Worm (Caenorhabditis elegans) whole organism, young adult: ENCODE results near the gene str-240.

Experiments used
- B0019.2 ChIP-seq: fragments of 200-800 bp; sonication (Bioruptor generic); conservative IDR thresholded peaks from 2 replicates; pipeline ENCODE4 v1.3.6; 2022; ENCODE audit warnings: missing genetic modification reagents, missing genetic modification characterization, missing compliant biosample characterization
- C06A6.2 ChIP-seq: fragments of 200-800 bp; sonication (Bioruptor generic); conservative IDR thresholded peaks from 2 replicates; pipeline ENCODE4 v1.3.6; 2022; ENCODE audit warnings: missing genetic modification characterization, missing compliant biosample characterization
- C17E4.6 ChIP-seq: fragments of 200-800 bp; sonication (Bioruptor generic); IDR thresholded peaks from 2 replicates; pipeline ENCODE4 v1.3.6; 2022; ENCODE audit warnings: missing genetic modification reagents, missing genetic modification characterization, missing compliant biosample characterization
- F52B5.7 ChIP-seq: sonication (generic microtip); optimal IDR thresholded peaks from 2 replicates; lab custom pipeline; 2016; ENCODE audit warnings: mild to moderate bottlenecking, missing genetic modification characterization, missing compliant biosample characterization
- F55B11.4 ChIP-seq: sonication (generic microtip); optimal IDR thresholded peaks from 2 replicates; lab custom pipeline; 2016; ENCODE audit warnings: missing compliant biosample characterization, missing genetic modification characterization, borderline replicate concordance; ENCODE audit not compliant: insufficient read depth
- F57A8.1 ChIP-seq: fragments of 200-800 bp; sonication (Bioruptor generic); optimal IDR thresholded peaks from 2 replicates; lab custom pipeline; 2018; ENCODE audit warnings: mild to moderate bottlenecking, missing genetic modification characterization, moderate library complexity, missing compliant biosample characterization
- F57C9.4 ChIP-seq: sonication (generic microtip); optimal IDR thresholded peaks from 2 replicates; lab custom pipeline; 2017; ENCODE audit warnings: mild to moderate bottlenecking, missing genetic modification characterization, missing compliant biosample characterization
- K11D2.4 ChIP-seq: fragments of 200-800 bp; sonication (Bioruptor generic); IDR thresholded peaks from 2 replicates; pipeline ENCODE4 v1.3.6; 2022; ENCODE audit warnings: missing genetic modification reagents, missing genetic modification characterization, missing compliant biosample characterization
- T26A5.8 ChIP-seq: sonication (generic microtip); optimal IDR thresholded peaks from 2 replicates; lab custom pipeline; 2016; ENCODE audit warnings: missing genetic modification characterization, missing compliant biosample characterization
- Y53G8AR.9 ChIP-seq: fragments of 200-800 bp; sonication (Bioruptor generic); conservative IDR thresholded peaks from 2 replicates; pipeline ENCODE4 v1.3.6; 2022; ENCODE audit warnings: missing genetic modification reagents, missing genetic modification characterization, missing compliant biosample characterization
- Y79H2A.3 ChIP-seq: fragments of 200-800 bp; sonication (Bioruptor generic); conservative IDR thresholded peaks from 2 replicates; pipeline ENCODE4 v1.3.6; 2022; ENCODE audit warnings: missing genetic modification reagents, missing genetic modification characterization, missing compliant biosample characterization
- akir-1 ChIP-seq: fragments of 200-800 bp; sonication (Bioruptor generic); optimal IDR thresholded peaks from 2 replicates; lab custom pipeline; 2018; ENCODE audit warnings: mild to moderate bottlenecking, missing genetic modification characterization, moderate library complexity, missing compliant biosample characterization
- ama-1 ChIP-seq, 3 experiments: fragments of 150-350 bp in 1 of 3; sonication (generic microtip) in 2 of 3; optimal IDR thresholded peaks; 2 replicates each; lab custom pipeline; 2014 to 2018; ENCODE audit warnings: missing biosample characterization in 2 of 3, missing genetic modification characterization in 2 of 3, missing genetic modification reagents in 2 of 3
- aptf-3 ChIP-seq: fragments of 200-800 bp; sonication (Bioruptor generic); IDR thresholded peaks from 2 replicates; pipeline ENCODE4 v1.3.6; 2022; ENCODE audit warnings: missing genetic modification characterization, missing compliant biosample characterization
- athp-1 ChIP-seq: sonication (generic microtip); optimal IDR thresholded peaks from 2 replicates; lab custom pipeline; 2017; ENCODE audit warnings: mild to moderate bottlenecking, missing genetic modification characterization, missing compliant biosample characterization
- ceh-100 ChIP-seq: fragments of 200-800 bp; sonication (Bioruptor generic); IDR thresholded peaks from 2 replicates; pipeline ENCODE4 v1.3.6; 2022; ENCODE audit warnings: missing genetic modification reagents, missing genetic modification characterization, missing compliant biosample characterization
- ceh-79 ChIP-seq: sonication (generic microtip); optimal IDR thresholded peaks from 2 replicates; lab custom pipeline; 2017; ENCODE audit warnings: mild to moderate bottlenecking, missing genetic modification characterization, missing compliant biosample characterization
- die-1 ChIP-seq: sonication (generic microtip); optimal IDR thresholded peaks from 2 replicates; lab custom pipeline; 2016; ENCODE audit warnings: missing genotype, mild to moderate bottlenecking, missing genetic modification characterization, missing compliant biosample characterization
- dpl-1 ChIP-seq: fragments of 150-350 bp; optimal IDR thresholded peaks from 2 replicates; lab custom pipeline; 2014; ENCODE audit warnings: missing biosample characterization, missing genetic modification reagents, missing genetic modification characterization
- egl-18 ChIP-seq: fragments of 200-800 bp; sonication (Bioruptor generic); IDR thresholded peaks from 2 replicates; pipeline ENCODE4 v1.3.6; 2022; ENCODE audit warnings: missing genetic modification reagents, missing genetic modification characterization, missing compliant biosample characterization
- egrh-3 ChIP-seq: fragments of 200-800 bp; sonication (Bioruptor generic); IDR thresholded peaks from 2 replicates; pipeline ENCODE4 v1.3.6; 2022; ENCODE audit warnings: missing genetic modification reagents, missing genetic modification characterization, missing compliant biosample characterization
- fkh-3 ChIP-seq: sonication (generic microtip); optimal IDR thresholded peaks from 2 replicates; lab custom pipeline; 2016; ENCODE audit warnings: mild to moderate bottlenecking, missing genetic modification characterization, missing compliant biosample characterization
- gei-17 ChIP-seq: fragments of 200-800 bp; sonication (Bioruptor generic); optimal IDR thresholded peaks from 2 replicates; lab custom pipeline; 2018; ENCODE audit warnings: mild to moderate bottlenecking, missing genetic modification characterization, missing compliant biosample characterization
- hmg-1.2 ChIP-seq: fragments of 200-800 bp; sonication (Bioruptor generic); IDR thresholded peaks from 2 replicates; pipeline ENCODE4 v1.3.6; 2022; ENCODE audit warnings: missing genetic modification reagents, missing genetic modification characterization, missing compliant biosample characterization
- hrde-1 ChIP-seq: sonication (generic microtip); optimal IDR thresholded peaks from 2 replicates; lab custom pipeline; 2016; ENCODE audit warnings: missing genetic modification characterization, mild to moderate bottlenecking, missing compliant biosample characterization, moderate library complexity, missing genotype, missing genetic modification reagents, borderline replicate concordance
- hsf-1 ChIP-seq: fragments of 200-800 bp; sonication (Bioruptor generic); IDR thresholded peaks from 2 replicates; pipeline ENCODE4 v1.3.6; 2022; ENCODE audit warnings: missing genetic modification reagents, missing genetic modification characterization, missing compliant biosample characterization
- lin-40 ChIP-seq: sonication (generic microtip); optimal IDR thresholded peaks from 2 replicates; lab custom pipeline; 2016; ENCODE audit warnings: missing genetic modification characterization, mild to moderate bottlenecking, missing compliant biosample characterization, missing genotype, missing genetic modification reagents
- nfya-2 ChIP-seq: fragments of 200-800 bp; sonication (Bioruptor generic); IDR thresholded peaks from 2 replicates; pipeline ENCODE4 v1.3.6; 2022; ENCODE audit warnings: missing genetic modification reagents, missing genetic modification characterization, missing compliant biosample characterization
- nhr-27 ChIP-seq: fragments of 200-800 bp; sonication (Bioruptor generic); optimal IDR thresholded peaks from 2 replicates; lab custom pipeline; 2018; ENCODE audit warnings: mild to moderate bottlenecking, missing genetic modification characterization, moderate library complexity, missing compliant biosample characterization
- nhr-90 ChIP-seq: sonication (generic microtip); optimal IDR thresholded peaks from 2 replicates; lab custom pipeline; 2016; ENCODE audit warnings: missing genotype, mild to moderate bottlenecking, missing genetic modification characterization, missing compliant biosample characterization
- pha-4 ChIP-seq: fragments of 150-350 bp; sonication (generic microtip); optimal IDR thresholded peaks from 2 replicates; lab custom pipeline; 2014; ENCODE audit warnings: missing biosample characterization, missing genetic modification reagents, missing genetic modification characterization
- rcor-1 ChIP-seq: fragments of 200-800 bp; sonication (Bioruptor generic); IDR thresholded peaks from 2 replicates; pipeline ENCODE4 v1.3.6; 2022; ENCODE audit warnings: missing genetic modification reagents, missing genetic modification characterization, missing compliant biosample characterization
- repo-1 ChIP-seq: sonication (generic microtip); optimal IDR thresholded peaks from 2 replicates; lab custom pipeline; 2017; ENCODE audit warnings: mild to moderate bottlenecking, missing genetic modification characterization, missing compliant biosample characterization
- snpc-1.1 ChIP-seq: sonication (generic microtip); optimal IDR thresholded peaks from 2 replicates; lab custom pipeline; 2017; ENCODE audit warnings: missing genetic modification characterization, mild to moderate bottlenecking, missing compliant biosample characterization, antibody characterized with exemption, moderate library complexity, missing genotype, missing genetic modification reagents; ENCODE audit not compliant: insufficient read depth
- snpc-1.3 ChIP-seq: sonication (generic microtip); optimal IDR thresholded peaks from 2 replicates; lab custom pipeline; 2017; ENCODE audit warnings: missing genetic modification characterization, mild to moderate bottlenecking, missing compliant biosample characterization, antibody characterized with exemption, moderate library complexity, missing genotype, missing genetic modification reagents; ENCODE audit not compliant: insufficient read depth
- somi-1 ChIP-seq: fragments of 200-800 bp; sonication (Bioruptor generic); optimal IDR thresholded peaks from 2 replicates; lab custom pipeline; 2018; ENCODE audit warnings: mild to moderate bottlenecking, missing genetic modification characterization, missing compliant biosample characterization
- tbp1 ChIP-seq: fragments of 200-800 bp; sonication (Bioruptor generic); optimal IDR thresholded peaks from 2 replicates; lab custom pipeline; 2018; ENCODE audit warnings: mild to moderate bottlenecking, missing genetic modification characterization, missing compliant biosample characterization
- tbx-9 ChIP-seq: sonication (generic microtip); optimal IDR thresholded peaks from 2 replicates; lab custom pipeline; 2016; ENCODE audit warnings: borderline replicate concordance, missing genetic modification characterization, inconsistent platforms, missing compliant biosample characterization
- unc-62 ChIP-seq: fragments of 150-350 bp; optimal IDR thresholded peaks from 2 replicates; lab custom pipeline; 2014; ENCODE audit warnings: missing biosample characterization, missing genetic modification reagents, missing genetic modification characterization
- ztf-18 ChIP-seq: sonication (generic microtip); optimal IDR thresholded peaks from 2 replicates; lab custom pipeline; 2016; ENCODE audit warnings: missing genotype, mild to moderate bottlenecking, missing genetic modification characterization, missing compliant biosample characterization
- ztf-3 ChIP-seq: fragments of 200-800 bp; sonication (Bioruptor generic); optimal IDR thresholded peaks from 2 replicates; lab custom pipeline; 2018; ENCODE audit warnings: mild to moderate bottlenecking, missing genetic modification characterization, missing compliant biosample characterization

str-240 gene

DNA sequence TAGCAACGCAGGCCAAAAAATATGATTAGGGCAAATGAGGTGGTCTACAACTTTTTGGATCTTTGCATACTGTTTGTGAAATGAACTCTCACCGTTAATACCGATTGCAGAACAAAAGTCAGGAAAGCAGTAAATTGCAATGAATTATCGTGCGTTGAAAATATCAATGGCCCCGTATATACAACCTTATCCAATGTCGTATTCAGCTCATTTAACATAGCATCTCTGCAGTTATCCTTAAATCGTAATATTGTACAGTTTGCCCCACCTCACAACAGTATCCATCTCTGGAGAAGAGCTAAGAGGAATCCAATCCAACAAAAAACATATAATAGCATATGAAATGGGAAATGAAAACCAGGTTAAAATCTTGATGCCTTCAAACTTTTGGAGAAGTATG is 10.7 kb upstream of the str-240 start (continued):
- TF ChIP-seq T26A5.8 (tag; lab: Kevin White, UChicago) (no peak), nfya-2 (GFP tag; lab: Robert Waterston, UW) (no peak), unc-62 (no peak), hrde-1 (no peak)

DNA sequence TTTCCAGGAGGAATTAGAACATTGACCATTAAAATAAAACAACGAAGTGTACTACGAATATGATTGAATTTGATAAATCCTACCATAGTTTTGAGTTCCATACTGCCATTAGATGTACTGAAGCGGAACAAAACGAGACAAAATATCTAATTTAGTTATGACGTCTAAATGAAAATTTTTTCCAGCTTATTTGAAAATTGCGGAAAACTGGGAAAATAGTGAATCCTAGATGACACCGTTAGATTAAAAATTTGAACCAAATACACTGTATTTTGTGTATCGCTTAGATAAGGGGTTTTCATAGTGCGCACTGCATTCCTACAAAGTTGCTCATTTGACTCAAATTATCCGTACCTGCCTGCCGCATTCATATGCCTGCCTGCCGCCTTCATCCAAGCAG is 9.4 kb upstream of the str-240 start, which contains the start of gene K02H11.4:
TSS of gene K02H11.4 (minus strand) at position 101 of the 400 bp plus-strand sequence.
- no peak for TF ChIP-seq F52B5.7 (tag; lab: Kevin White, UChicago)
- TF ChIP-seq snpc-1.3 (tag; lab: Kevin White, UChicago): no peak
- no peak for TF ChIP-seq dpl-1 (GFP tag; lab: Kevin White, UChicago)
- TF ChIP-seq hmg-1.2 (GFP tag; lab: Robert Waterston, UW): no peak
- TF ChIP-seq Y53G8AR.9 (GFP tag; lab: Robert Waterston, UW): no peak
- TF ChIP-seq egrh-3 (GFP tag; lab: Robert Waterston, UW): no peak
- no peak for TF ChIP-seq snpc-1.1 (tag; lab: Kevin White, UChicago)
- no peak for TF ChIP-seq F55B11.4
- TF ChIP-seq repo-1 (tag; lab: Kevin White, UChicago): no peak

DNA sequence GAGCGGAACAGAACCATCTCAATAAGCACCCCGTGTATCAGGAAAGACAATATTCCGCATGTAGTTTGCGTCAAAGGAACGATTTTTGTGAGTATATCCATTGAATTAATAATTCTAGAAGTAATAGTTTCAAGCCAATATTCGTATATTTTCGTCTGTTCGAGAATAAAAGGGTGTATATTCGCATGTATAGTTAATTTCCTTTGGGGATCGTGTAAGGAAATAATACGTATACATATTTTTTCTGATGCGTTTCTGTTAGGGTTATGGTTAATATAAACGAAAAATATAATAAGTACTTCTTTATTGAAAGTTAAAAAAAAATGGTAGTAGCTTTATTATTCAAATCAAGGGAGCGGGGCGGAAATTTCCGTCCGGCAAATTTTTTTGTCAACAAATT is 6.2 kb upstream of the str-240 start, which contains the start of gene str-236:
TSS of gene str-236 (minus strand) at position 101 of the 400 bp plus-strand sequence.
- TF ChIP-seq egrh-3 (GFP tag; lab: Robert Waterston, UW) (no peak), ceh-79 (no peak), snpc-1.3 (tag; lab: Kevin White, UChicago) (no peak), nfya-2 (GFP tag; lab: Robert Waterston, UW) (no peak), C17E4.6 (GFP tag; lab: Robert Waterston, UW) (no peak), pha-4 (tag; lab: Kevin White, UChicago) (no peak)

DNA sequence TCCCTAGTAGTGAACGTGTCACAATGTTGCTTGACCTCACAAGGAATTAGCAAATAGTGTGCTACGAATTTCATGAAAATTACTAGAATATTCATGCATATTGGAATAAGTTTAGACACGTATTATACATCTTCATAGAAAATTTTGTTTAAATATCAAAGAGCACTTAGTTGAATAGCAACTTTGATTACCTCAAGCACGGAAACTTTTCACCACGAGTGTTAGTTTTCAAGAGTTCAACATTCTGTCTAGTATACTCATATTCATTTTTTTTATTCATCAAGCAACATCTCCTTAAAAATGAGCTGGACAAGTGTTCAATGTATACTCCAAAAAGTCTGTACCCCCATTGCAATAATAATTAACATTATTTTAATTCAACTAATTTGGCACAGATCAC is 740 bp upstream of the str-240 start, which contains the start of gene str-243:
TSS of gene str-243 (plus strand) at position 301 of the 400 bp plus-strand sequence.
- no peak for TF ChIP-seq dpl-1 (GFP tag; lab: Kevin White, UChicago)
- TF ChIP-seq lin-40 (tag; lab: Kevin White, UChicago): no peak
- TF ChIP-seq Y79H2A.3: no peak
- no peak for TF ChIP-seq ama-1 (optimal IDR thresholded peaks at IDR 0.05; lab: Kevin White, UChicago)
- TF ChIP-seq ama-1 (GFP tag; optimal IDR thresholded peaks at IDR 0.05; lab: Kevin White, UChicago): no peak
- TF ChIP-seq K11D2.4 (GFP tag; lab: Robert Waterston, UW): no peak
- TF ChIP-seq nhr-90 (tag; lab: Kevin White, UChicago): no peak
- TF ChIP-seq hsf-1 (GFP tag; lab: Robert Waterston, UW): no peak
- TF ChIP-seq snpc-1.3 (tag; lab: Kevin White, UChicago): no peak
- TF ChIP-seq gei-17: no peak
- TF ChIP-seq fkh-3: no peak
- no peak for TF ChIP-seq akir-1 (GFP tag; lab: Kevin White, UChicago)
- TF ChIP-seq F57A8.1: no peak
- TF ChIP-seq rcor-1 (GFP tag; lab: Robert Waterston, UW): no peak
- no peak for TF ChIP-seq ztf-18 (tag; lab: Kevin White, UChicago)
- no peak for TF ChIP-seq C06A6.2
- TF ChIP-seq snpc-1.1 (tag; lab: Kevin White, UChicago): no peak

DNA sequence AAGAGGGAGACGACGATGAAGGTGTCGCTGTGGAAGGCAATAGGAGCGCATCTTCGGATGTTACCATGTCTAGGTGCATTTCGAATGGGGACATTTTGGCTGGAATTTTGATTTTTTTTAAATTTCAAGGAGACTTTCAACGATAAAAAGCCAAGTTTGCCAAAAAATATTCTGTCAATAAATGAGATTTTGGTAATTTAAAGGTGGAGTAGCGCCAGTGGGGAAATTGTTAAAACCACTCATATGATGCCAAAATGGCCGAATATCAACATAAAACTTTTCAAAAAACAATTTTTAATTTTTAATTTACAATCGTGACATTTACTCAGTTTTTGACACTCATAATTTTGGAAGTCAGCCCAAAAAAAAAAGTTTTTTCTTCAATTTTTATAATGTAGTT is 10.2 kb downstream of the str-240 start, which contains the start of gene nhr-260:
TSS of gene nhr-260 (minus strand) at position 101 of the 400 bp plus-strand sequence.
- TF ChIP-seq nhr-27: no peak
- no peak for TF ChIP-seq tbx-9 (tag; lab: Kevin White, UChicago)
- no peak for TF ChIP-seq repo-1 (tag; lab: Kevin White, UChicago)
- no peak for TF ChIP-seq ceh-100 (GFP tag; lab: Robert Waterston, UW)
- TF ChIP-seq somi-1 (GFP tag; lab: Kevin White, UChicago): no peak
- TF ChIP-seq aptf-3 (GFP tag; lab: Robert Waterston, UW): no peak
- no peak for TF ChIP-seq B0019.2
- no peak for TF ChIP-seq athp-1 (tag; lab: Kevin White, UChicago)
- no peak for TF ChIP-seq F57C9.4 (tag; lab: Kevin White, UChicago)
- TF ChIP-seq tbp1: no peak
- no peak for TF ChIP-seq F52B5.7 (tag; lab: Kevin White, UChicago)
- TF ChIP-seq egl-18: no peak
- no peak for TF ChIP-seq die-1 (tag; lab: Kevin White, UChicago)
- no peak for TF ChIP-seq ztf-3 (GFP tag; lab: Kevin White, UChicago)
